Worm (Caenorhabditis elegans) whole organism, L4 larva: ENCODE results near the gene F54H5.14.

Source experiments
- F37D6.2 ChIP-seq: sonication (generic microtip); optimal IDR thresholded peaks from 2 replicates; lab custom pipeline; 2016; ENCODE audit warnings: mild to moderate bottlenecking, missing genetic modification characterization, missing compliant biosample characterization
- T20F7.1 ChIP-seq: fragments of 200-800 bp; sonication (Bioruptor generic); optimal IDR thresholded peaks from 2 replicates; lab custom pipeline; 2018; ENCODE audit warnings: mild to moderate bottlenecking, missing genetic modification characterization, missing compliant biosample characterization
- Y48G9A.11 ChIP-seq: fragments of 200-800 bp; sonication (Bioruptor generic); IDR thresholded peaks from 2 replicates; pipeline ENCODE4 v1.3.6; 2022; ENCODE audit warnings: missing genetic modification reagents, missing genetic modification characterization, missing compliant biosample characterization
- Y5F2A.4 ChIP-seq: fragments of 200-800 bp; sonication (Bioruptor generic); optimal IDR thresholded peaks from 2 replicates; lab custom pipeline; 2018; ENCODE audit warnings: mild to moderate bottlenecking, missing genetic modification characterization, missing compliant biosample characterization
- aha-1 ChIP-seq: fragments of 150-350 bp; peaks from one replicate; lab custom pipeline; 2014; ENCODE audit warnings: missing biosample characterization, missing genetic modification characterization
- attf-4 ChIP-seq: sonication (generic microtip); optimal IDR thresholded peaks from 3 replicates; lab custom pipeline; 2017; ENCODE audit warnings: missing biosample characterization, missing genetic modification characterization
- ceh-32 ChIP-seq: sonication (generic microtip); optimal IDR thresholded peaks from 2 replicates; lab custom pipeline; 2016; ENCODE audit warnings: mild to moderate bottlenecking, missing genetic modification characterization, missing compliant biosample characterization; ENCODE audit not compliant: poor library complexity
- ctbp-1 ChIP-seq: fragments of 200-800 bp; sonication (Bioruptor generic); IDR thresholded peaks from 2 replicates; pipeline ENCODE4 v1.3.6; 2022; ENCODE audit warnings: missing genetic modification reagents, missing genetic modification characterization, missing compliant biosample characterization
- daf-12 ChIP-seq: fragments of 150-350 bp; optimal IDR thresholded peaks from 2 replicates; lab custom pipeline; 2014; ENCODE audit warnings: missing biosample characterization, missing genetic modification reagents, missing genetic modification characterization
- daf-16 ChIP-seq, 3 experiments: sonication (generic microtip); optimal IDR thresholded peaks; 2 replicates each; lab custom pipeline; 2016 to 2017; ENCODE audit warnings: missing genetic modification characterization in 3 of 3, missing genetic modification reagents in 3 of 3, mild to moderate bottlenecking in 2 of 3, missing compliant biosample characterization in 2 of 3, missing biosample characterization in 1 of 3, moderate library complexity in 1 of 3
- daf-8 ChIP-seq: fragments of 200-800 bp; sonication (Bioruptor generic); IDR thresholded peaks from 2 replicates; pipeline ENCODE4 v1.3.6; 2022; ENCODE audit warnings: missing genetic modification characterization, missing compliant biosample characterization
- dmd-6 ChIP-seq: fragments of 200-800 bp; sonication (Bioruptor generic); IDR thresholded peaks from 2 replicates; pipeline ENCODE4 v1.3.6; 2022; ENCODE audit warnings: missing genetic modification reagents, missing genetic modification characterization, missing compliant biosample characterization
- dmd-8 ChIP-seq: fragments of 200-800 bp; sonication (Bioruptor generic); IDR thresholded peaks from 2 replicates; pipeline ENCODE4 v1.3.6; 2022; ENCODE audit warnings: missing genetic modification characterization, missing compliant biosample characterization
- dve-1 ChIP-seq: sonication (generic microtip); optimal IDR thresholded peaks from 2 replicates; lab custom pipeline; 2017; ENCODE audit warnings: antibody characterized with exemption, mild to moderate bottlenecking, missing genetic modification characterization, missing compliant biosample characterization; ENCODE audit not compliant: insufficient read depth
- egl-43 ChIP-seq: fragments of 200-800 bp; sonication (Bioruptor generic); IDR thresholded peaks from 2 replicates; pipeline ENCODE4 v1.3.6; 2022; ENCODE audit warnings: missing genetic modification reagents, missing genetic modification characterization, missing compliant biosample characterization
- gei-8 ChIP-seq: fragments of 200-800 bp; sonication (Bioruptor generic); optimal IDR thresholded peaks from 2 replicates; lab custom pipeline; 2018; ENCODE audit warnings: mild to moderate bottlenecking, missing genetic modification characterization, missing compliant biosample characterization
- hlh-30 ChIP-seq: sonication (generic microtip); optimal IDR thresholded peaks from 2 replicates; lab custom pipeline; 2017; ENCODE audit warnings: antibody characterized with exemption, mild to moderate bottlenecking, missing genetic modification characterization, missing compliant biosample characterization; ENCODE audit not compliant: insufficient read depth
- lin-39 ChIP-seq: fragments of 150-350 bp; optimal IDR thresholded peaks from 2 replicates; lab custom pipeline; 2014; ENCODE audit warnings: missing biosample characterization, missing genetic modification reagents, missing genetic modification characterization
- lir-3 ChIP-seq: sonication (generic microtip); optimal IDR thresholded peaks from 2 replicates; lab custom pipeline; 2016; ENCODE audit warnings: mild to moderate bottlenecking, missing genetic modification characterization, missing compliant biosample characterization
- madf-5 ChIP-seq, 2 experiments: fragments of 200-800 bp; sonication (Bioruptor generic); IDR thresholded peaks; 2 replicates each; pipeline ENCODE4 v1.3.6; 2022; ENCODE audit warnings: missing compliant biosample characterization in 2 of 2, missing genetic modification characterization in 2 of 2
- mdl-1 ChIP-seq, 2 experiments: fragments of 150-350 bp in 1 of 2; sonication (generic microtip) in 1 of 2; optimal IDR thresholded peaks; 2 replicates each; lab custom pipeline; 2014 to 2017; ENCODE audit warnings: missing biosample characterization in 2 of 2, missing genetic modification characterization in 2 of 2
- mep-1 ChIP-seq: fragments of 150-350 bp; sonication (generic microtip); optimal IDR thresholded peaks from 3 replicates; lab custom pipeline; 2014; ENCODE audit warnings: missing biosample characterization, missing genetic modification characterization
- mxl-3 ChIP-seq: fragments of 200-800 bp; sonication (Bioruptor generic); optimal IDR thresholded peaks from 2 replicates; lab custom pipeline; 2018; ENCODE audit warnings: mild to moderate bottlenecking, missing genetic modification characterization, missing compliant biosample characterization
- nhr-102 ChIP-seq: sonication (generic microtip); optimal IDR thresholded peaks from 2 replicates; lab custom pipeline; 2016; ENCODE audit warnings: mild to moderate bottlenecking, missing genetic modification characterization, moderate library complexity, missing compliant biosample characterization
- nhr-111 ChIP-seq: fragments of 200-800 bp; sonication (Bioruptor generic); optimal IDR thresholded peaks from 2 replicates; lab custom pipeline; 2018; ENCODE audit warnings: mild to moderate bottlenecking, missing genetic modification characterization, missing compliant biosample characterization
- nhr-28 ChIP-seq: fragments of 150-350 bp; optimal IDR thresholded peaks from 2 replicates; lab custom pipeline; 2014; ENCODE audit warnings: missing biosample characterization, missing genetic modification characterization
- nhr-42 ChIP-seq: fragments of 200-800 bp; sonication (Bioruptor generic); IDR thresholded peaks from 2 replicates; pipeline ENCODE4 v1.3.6; 2022; ENCODE audit warnings: missing genetic modification characterization, missing compliant biosample characterization
- nhr-48 ChIP-seq: sonication (generic microtip); optimal IDR thresholded peaks from 2 replicates; lab custom pipeline; 2016; ENCODE audit warnings: mild to moderate bottlenecking, missing genetic modification characterization, missing compliant biosample characterization
- nhr-6 ChIP-seq: fragments of 150-350 bp; optimal IDR thresholded peaks from 2 replicates; lab custom pipeline; 2014; ENCODE audit warnings: missing biosample characterization, missing genetic modification characterization
- nhr-77 ChIP-seq: fragments of 150-350 bp; optimal IDR thresholded peaks from 2 replicates; lab custom pipeline; 2014; ENCODE audit warnings: missing biosample characterization, missing genetic modification characterization
- pqm-1 ChIP-seq: sonication (generic microtip); optimal IDR thresholded peaks from 2 replicates; lab custom pipeline; 2017; ENCODE audit warnings: missing biosample characterization, missing genetic modification characterization
- set-16 ChIP-seq: fragments of 200-800 bp; sonication (Bioruptor generic); IDR thresholded peaks from 2 replicates; pipeline ENCODE4 v1.3.6; 2022; ENCODE audit warnings: missing genetic modification reagents, missing genetic modification characterization, missing compliant biosample characterization
- unc-62 ChIP-seq, 3 experiments: fragments of 150-350 bp in 1 of 3; sonication (generic microtip); optimal IDR thresholded peaks in 2 of 3; peaks in 1 of 3; 1 replicate in 1 of 3; 2 replicates in 2 of 3; lab custom pipeline; 2014 to 2017; ENCODE audit warnings: missing biosample characterization in 3 of 3, missing genetic modification characterization in 3 of 3, missing genetic modification reagents in 3 of 3, missing genotype in 1 of 3
- zag-1 ChIP-seq: fragments of 150-350 bp; optimal IDR thresholded peaks from 2 replicates; lab custom pipeline; 2014; ENCODE audit warnings: missing biosample characterization, missing genetic modification characterization
- zfp-2 ChIP-seq: sonication (generic microtip); optimal IDR thresholded peaks from 2 replicates; lab custom pipeline; 2016; ENCODE audit warnings: mild to moderate bottlenecking, missing genetic modification characterization, missing compliant biosample characterization
- ztf-7 ChIP-seq: fragments of 150-350 bp; optimal IDR thresholded peaks from 2 replicates; lab custom pipeline; 2014; ENCODE audit warnings: missing biosample characterization, missing genetic modification characterization

The F54H5.14 gene

DNA sequence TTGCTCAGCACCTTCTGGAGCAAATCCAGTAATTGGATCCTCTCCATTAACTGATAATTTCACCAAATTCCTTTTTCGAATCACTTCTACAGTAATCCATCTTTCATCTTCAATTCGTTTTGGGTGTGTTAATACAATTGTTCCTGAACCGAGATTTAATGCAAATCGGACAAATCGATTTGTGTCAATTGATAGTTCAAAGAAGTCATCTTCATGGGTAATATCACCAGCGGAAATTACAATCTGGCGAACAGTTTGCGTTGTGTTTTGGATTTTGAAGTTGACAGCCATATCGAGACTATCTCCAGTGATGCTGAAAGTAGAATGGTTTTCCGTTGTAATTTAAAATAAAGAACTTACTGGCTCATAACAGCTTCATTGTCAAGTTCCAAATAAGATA lies 12.7 kb upstream of the F54H5.14 start:
- TF ChIP-seq unc-62 (GFP tag; optimal IDR thresholded peaks at IDR 0.05 in 1 of 2; lab: Kevin White, UChicago) (peak in 1 of 2 experiments; percentile 95), unc-62 (tag; optimal IDR thresholded peaks at IDR 0.05; lab: Kevin White, UChicago) (no peak), mep-1 (tag; lab: Kevin White, UChicago) (no peak)

DNA sequence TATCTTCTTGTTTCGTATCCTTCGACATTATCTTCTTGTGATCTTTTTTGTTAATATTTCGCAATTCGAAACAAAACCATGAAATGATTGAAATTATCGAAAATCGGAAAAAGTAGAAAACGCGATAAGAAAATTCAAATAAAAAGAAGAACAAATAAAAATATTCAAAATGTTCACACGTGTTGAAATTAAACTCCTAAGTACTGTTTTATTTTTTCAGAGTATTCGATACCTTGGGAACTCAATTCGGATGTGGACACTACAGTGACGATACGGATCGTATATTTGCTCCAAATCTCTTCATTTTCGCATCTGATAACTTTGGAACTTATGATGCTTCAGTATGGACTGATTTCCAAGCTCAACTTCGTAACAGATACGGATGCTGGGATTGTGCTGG lies 10.9 kb upstream of the F54H5.14 start, which contains the start of gene T19D12.5:
Gene T19D12.5, minus strand, starts transcription at position 101 of the 400 bp plus-strand sequence.
- TF ChIP-seq daf-12 (tag; lab: Kevin White, UChicago) (no peak), nhr-77 (tag; lab: Kevin White, UChicago) (no peak), madf-5 (GFP tag; IDR thresholded peaks at IDR 0.05; lab: Robert Waterston, UW) (no peak), nhr-111 (GFP tag; lab: Kevin White, UChicago) (no peak), nhr-102 (tag; lab: Kevin White, UChicago) (no peak), ceh-32 (tag; lab: Kevin White, UChicago) (no peak), zag-1 (no peak), daf-8 (no peak), aha-1 (tag; lab: Kevin White, UChicago) (peak; percentile 78), egl-43 (GFP tag; lab: Robert Waterston, UW) (no peak), hlh-30 (tag; lab: Kevin White, UChicago) (no peak), set-16 (GFP tag; lab: Robert Waterston, UW) (no peak), unc-62 (GFP tag; optimal IDR thresholded peaks at IDR 0.05 in 1 of 2; lab: Kevin White, UChicago) (peak in 1 of 2 experiments; percentile 25), unc-62 (tag; optimal IDR thresholded peaks at IDR 0.05; lab: Kevin White, UChicago) (no peak), dve-1 (tag; lab: Kevin White, UChicago) (no peak), mdl-1 (tag; optimal IDR thresholded peaks at IDR 0.05; lab: Kevin White, UChicago) (no peak), zfp-2 (tag; lab: Kevin White, UChicago) (no peak), gei-8 (GFP tag; lab: Kevin White, UChicago) (no peak)

DNA sequence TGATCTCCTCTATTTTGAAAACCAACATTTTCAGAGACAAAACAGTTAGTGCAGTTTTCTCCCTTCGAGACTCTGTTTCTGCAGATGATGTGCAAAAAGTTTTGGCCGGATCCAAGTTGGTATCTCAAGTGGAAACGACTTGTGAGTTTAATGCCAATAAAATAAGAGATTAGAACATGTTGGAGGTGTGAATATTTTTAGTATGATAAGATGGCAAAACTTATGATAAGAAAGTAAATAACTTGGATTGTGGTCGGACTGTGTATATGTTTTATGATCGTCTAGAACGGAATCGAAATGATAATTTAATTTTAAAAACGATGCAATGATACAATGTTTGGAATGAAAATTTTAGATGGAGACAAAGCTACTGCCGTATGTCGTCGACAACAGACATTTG lies 6.8 kb upstream of the F54H5.14 start:
- TF ChIP-seq ztf-7 (tag; lab: Kevin White, UChicago) (no peak), nhr-42 (GFP tag; lab: Robert Waterston, UW) (no peak), pqm-1 (tag; lab: Kevin White, UChicago) (peak; percentile 32)

DNA sequence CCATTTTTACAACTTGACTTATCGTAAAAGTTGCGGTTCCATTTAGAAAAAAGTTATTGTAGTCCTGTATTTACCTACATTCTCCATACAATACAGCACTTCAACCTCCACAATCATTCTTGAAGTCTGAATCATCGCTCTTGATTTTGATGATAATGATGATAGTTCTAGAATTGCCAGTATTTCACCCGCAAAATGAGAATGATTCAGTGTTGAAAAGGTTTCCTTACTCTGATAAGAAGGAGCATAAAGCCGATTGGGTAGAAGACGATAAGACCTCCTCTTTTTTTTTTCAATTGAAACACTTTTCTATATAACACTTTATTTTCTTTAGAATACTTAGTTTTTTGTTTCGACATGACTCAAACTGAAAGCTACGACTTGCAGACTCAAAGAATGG lies 5.6 kb upstream of the F54H5.14 start, which contains the start of gene T19D12.4:
Gene T19D12.4, plus strand, starts transcription at position 295 of the 400 bp plus-strand sequence.
- TF ChIP-seq pqm-1 (tag; lab: Kevin White, UChicago) (peak; percentile 60), nhr-6 (peak; percentile 27), lir-3 (tag; lab: Kevin White, UChicago) (no peak), daf-8 (no peak), daf-12 (tag; lab: Kevin White, UChicago) (no peak), lin-39 (tag; lab: Kevin White, UChicago) (no peak), attf-4 (no peak), Y48G9A.11 (GFP tag; lab: Robert Waterston, UW) (no peak), dmd-6 (GFP tag; lab: Robert Waterston, UW) (0 out of 2 replicates have a peak, but pooled peaks have one; percentile 10)

DNA sequence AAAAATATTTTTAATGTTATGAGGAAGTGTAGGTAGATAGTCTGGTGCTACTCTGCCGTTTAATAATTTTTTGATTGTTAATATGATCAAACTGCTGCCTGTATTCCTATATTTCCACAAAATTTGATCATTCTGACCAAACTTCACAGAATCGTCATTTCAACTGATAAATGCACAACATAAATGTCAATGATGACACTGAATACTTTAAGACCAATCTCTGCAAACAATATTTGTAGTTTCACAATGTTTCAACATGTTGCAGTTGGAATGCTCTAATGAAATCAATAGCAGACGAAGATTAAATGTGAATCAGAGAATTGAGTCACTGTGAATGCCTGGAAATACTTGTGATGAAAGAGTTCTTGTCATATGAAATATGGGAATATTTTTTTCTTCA lies 4.6 kb upstream of the F54H5.14 start:
- TF ChIP-seq mxl-3 (GFP tag; lab: Kevin White, UChicago), result no peak
- TF ChIP-seq dmd-8 (GFP tag; lab: Robert Waterston, UW), result no peak
- TF ChIP-seq nhr-102 (tag; lab: Kevin White, UChicago), result no peak
- TF ChIP-seq ctbp-1, result no peak
- no peak for TF ChIP-seq egl-43 (GFP tag; lab: Robert Waterston, UW)
- no peak for TF ChIP-seq Y5F2A.4 (GFP tag; lab: Kevin White, UChicago)
- peak; percentile 59 for TF ChIP-seq pqm-1 (tag; lab: Kevin White, UChicago)
- TF ChIP-seq T20F7.1 (GFP tag; lab: Kevin White, UChicago), result peak; percentile 26
- peak; percentile 35; the same call in 1 of the 2 replicates for TF ChIP-seq dmd-6 (GFP tag; lab: Robert Waterston, UW)
- no peak for TF ChIP-seq aha-1 (tag; lab: Kevin White, UChicago)
- no peak for TF ChIP-seq daf-16 (GFP tag; optimal IDR thresholded peaks at IDR 0.05; lab: Kevin White, UChicago)
- peak; percentile 1 for TF ChIP-seq daf-16 (tag; optimal IDR thresholded peaks at IDR 0.05; lab: Kevin White, UChicago)
- no peak for TF ChIP-seq nhr-48 (tag; lab: Kevin White, UChicago)
- no peak for TF ChIP-seq hlh-30 (tag; lab: Kevin White, UChicago)
- TF ChIP-seq nhr-28 (tag; lab: Kevin White, UChicago), result peak; percentile 52
- TF ChIP-seq F37D6.2 (tag; lab: Kevin White, UChicago), result no peak
